Worm (Caenorhabditis elegans) whole organism, young adult: ENCODE data around the gene W04B5.8.

Experiments used
- B0019.2 ChIP-seq: fragments of 200-800 bp; sonication (Bioruptor generic); conservative IDR thresholded peaks from 2 replicates; pipeline ENCODE4 v1.3.6; 2022; ENCODE audit warnings: missing genetic modification reagents, missing genetic modification characterization, missing compliant biosample characterization
- B0035.1 ChIP-seq: sonication (generic microtip); optimal IDR thresholded peaks from 2 replicates; lab custom pipeline; 2016; ENCODE audit warnings: missing genetic modification characterization, mild to moderate bottlenecking, missing compliant biosample characterization, missing genotype, missing genetic modification reagents
- B0261.1 ChIP-seq: sonication (generic microtip); optimal IDR thresholded peaks from 2 replicates; lab custom pipeline; 2016; ENCODE audit warnings: mild to moderate bottlenecking, missing genetic modification characterization, moderate library complexity, missing compliant biosample characterization
- D2030.7 ChIP-seq: fragments of 200-800 bp; sonication (Bioruptor generic); IDR thresholded peaks from 2 replicates; pipeline ENCODE4 v1.3.6; 2022; ENCODE audit warnings: missing genetic modification reagents, missing genetic modification characterization, missing compliant biosample characterization
- F10E7.11 ChIP-seq: sonication (generic microtip); optimal IDR thresholded peaks from 2 replicates; lab custom pipeline; 2017; ENCODE audit warnings: mild to moderate bottlenecking, missing genetic modification characterization, moderate library complexity, missing compliant biosample characterization
- K11D2.4 ChIP-seq: fragments of 200-800 bp; sonication (Bioruptor generic); IDR thresholded peaks from 2 replicates; pipeline ENCODE4 v1.3.6; 2022; ENCODE audit warnings: missing genetic modification reagents, missing genetic modification characterization, missing compliant biosample characterization
- Y53F4B.3 ChIP-seq: fragments of 200-800 bp; sonication (Bioruptor generic); IDR thresholded peaks from 2 replicates; pipeline ENCODE4 v1.3.6; 2022; ENCODE audit warnings: missing genetic modification reagents, missing genetic modification characterization, missing compliant biosample characterization
- Y67H2A.10 ChIP-seq: fragments of 200-800 bp; sonication (Bioruptor generic); conservative IDR thresholded peaks from 2 replicates; pipeline ENCODE4 v1.3.6; 2022; ENCODE audit warnings: missing genetic modification reagents, missing genetic modification characterization, missing compliant biosample characterization
- Y79H2A.3 ChIP-seq: fragments of 200-800 bp; sonication (Bioruptor generic); conservative IDR thresholded peaks from 2 replicates; pipeline ENCODE4 v1.3.6; 2022; ENCODE audit warnings: missing genetic modification reagents, missing genetic modification characterization, missing compliant biosample characterization
- Y95B8A.8 ChIP-seq: fragments of 200-800 bp; sonication (Bioruptor generic); IDR thresholded peaks from 2 replicates; pipeline ENCODE4 v1.3.6; 2022; ENCODE audit warnings: missing genetic modification reagents, missing genetic modification characterization, missing compliant biosample characterization
- aptf-2 ChIP-seq: fragments of 200-800 bp; sonication (Bioruptor generic); conservative IDR thresholded peaks from 2 replicates; pipeline ENCODE4 v1.3.6; 2022; ENCODE audit warnings: missing genetic modification reagents, missing genetic modification characterization, missing compliant biosample characterization
- aptf-3 ChIP-seq: fragments of 200-800 bp; sonication (Bioruptor generic); IDR thresholded peaks from 2 replicates; pipeline ENCODE4 v1.3.6; 2022; ENCODE audit warnings: missing genetic modification characterization, missing compliant biosample characterization
- attf-3 ChIP-seq: fragments of 200-800 bp; sonication (Bioruptor generic); conservative IDR thresholded peaks from 2 replicates; pipeline ENCODE4 v1.3.6; 2022; ENCODE audit warnings: missing genetic modification reagents, missing genetic modification characterization, missing compliant biosample characterization
- attf-5 ChIP-seq: fragments of 200-800 bp; sonication (Bioruptor generic); optimal IDR thresholded peaks from 2 replicates; lab custom pipeline; 2018; ENCODE audit warnings: mild to moderate bottlenecking, missing genetic modification characterization, missing compliant biosample characterization
- cebp-1 ChIP-seq, 2 experiments: fragments of 200-800 bp in 1 of 2; sonication (Bioruptor generic) in 1 of 2; sonication (generic microtip) in 1 of 2; IDR thresholded peaks in 1 of 2; optimal IDR thresholded peaks in 1 of 2; 2 replicates each; pipeline versions ENCODE4 v1.3.6 to Lab custom; 2017 to 2022; ENCODE audit warnings: missing compliant biosample characterization in 2 of 2, missing genetic modification characterization in 2 of 2, mild to moderate bottlenecking in 1 of 2, missing genetic modification reagents in 1 of 2, moderate library complexity in 1 of 2
- ceh-91 ChIP-seq: fragments of 200-800 bp; sonication (Bioruptor generic); IDR thresholded peaks from 2 replicates; pipeline ENCODE4 v1.3.6; 2022; ENCODE audit warnings: missing genetic modification reagents, missing genetic modification characterization, missing compliant biosample characterization
- dox-1 ChIP-seq: fragments of 200-800 bp; sonication (Bioruptor generic); IDR thresholded peaks from 2 replicates; pipeline ENCODE4 v1.3.6; 2022; ENCODE audit warnings: missing genetic modification reagents, missing genetic modification characterization, missing compliant biosample characterization
- efl-1 ChIP-seq: fragments of 150-350 bp; optimal IDR thresholded peaks from 2 replicates; lab custom pipeline; 2014; ENCODE audit warnings: missing biosample characterization, missing genetic modification reagents, missing genetic modification characterization
- egl-18 ChIP-seq: fragments of 200-800 bp; sonication (Bioruptor generic); IDR thresholded peaks from 2 replicates; pipeline ENCODE4 v1.3.6; 2022; ENCODE audit warnings: missing genetic modification reagents, missing genetic modification characterization, missing compliant biosample characterization
- egrh-3 ChIP-seq: fragments of 200-800 bp; sonication (Bioruptor generic); IDR thresholded peaks from 2 replicates; pipeline ENCODE4 v1.3.6; 2022; ENCODE audit warnings: missing genetic modification reagents, missing genetic modification characterization, missing compliant biosample characterization
- fkh-3 ChIP-seq: sonication (generic microtip); optimal IDR thresholded peaks from 2 replicates; lab custom pipeline; 2016; ENCODE audit warnings: mild to moderate bottlenecking, missing genetic modification characterization, missing compliant biosample characterization
- gei-17 ChIP-seq: fragments of 200-800 bp; sonication (Bioruptor generic); optimal IDR thresholded peaks from 2 replicates; lab custom pipeline; 2018; ENCODE audit warnings: mild to moderate bottlenecking, missing genetic modification characterization, missing compliant biosample characterization
- him-1 ChIP-seq: sonication (generic microtip); optimal IDR thresholded peaks from 2 replicates; lab custom pipeline; 2016; ENCODE audit warnings: missing genotype, missing genetic modification reagents, missing genetic modification characterization, missing compliant biosample characterization
- hlh-26 ChIP-seq: fragments of 200-800 bp; sonication (Bioruptor generic); conservative IDR thresholded peaks from 2 replicates; pipeline ENCODE4 v1.3.6; 2022; ENCODE audit warnings: missing genetic modification reagents, missing genetic modification characterization, missing compliant biosample characterization
- hmg-1.2 ChIP-seq: fragments of 200-800 bp; sonication (Bioruptor generic); IDR thresholded peaks from 2 replicates; pipeline ENCODE4 v1.3.6; 2022; ENCODE audit warnings: missing genetic modification reagents, missing genetic modification characterization, missing compliant biosample characterization
- hmg-20 ChIP-seq: fragments of 200-800 bp; sonication (Bioruptor generic); IDR thresholded peaks from 2 replicates; pipeline ENCODE4 v1.3.6; 2022; ENCODE audit warnings: missing genetic modification reagents, missing genetic modification characterization, missing compliant biosample characterization
- hrde-1 ChIP-seq: sonication (generic microtip); optimal IDR thresholded peaks from 2 replicates; lab custom pipeline; 2016; ENCODE audit warnings: missing genetic modification characterization, mild to moderate bottlenecking, missing compliant biosample characterization, moderate library complexity, missing genotype, missing genetic modification reagents, borderline replicate concordance
- hsf-1 ChIP-seq: fragments of 200-800 bp; sonication (Bioruptor generic); IDR thresholded peaks from 2 replicates; pipeline ENCODE4 v1.3.6; 2022; ENCODE audit warnings: missing genetic modification reagents, missing genetic modification characterization, missing compliant biosample characterization
- lag-1 ChIP-seq: fragments of 200-800 bp; sonication (Bioruptor generic); IDR thresholded peaks from 2 replicates; pipeline ENCODE4 v1.3.6; 2022; ENCODE audit warnings: missing genetic modification reagents, missing genetic modification characterization, missing compliant biosample characterization
- lin-54 ChIP-seq: fragments of 200-800 bp; sonication (Bioruptor generic); optimal IDR thresholded peaks from 2 replicates; lab custom pipeline; 2018; ENCODE audit warnings: mild to moderate bottlenecking, missing genetic modification characterization, missing compliant biosample characterization
- madf-10 ChIP-seq: sonication (generic microtip); optimal IDR thresholded peaks from 2 replicates; lab custom pipeline; 2016; ENCODE audit warnings: mild to moderate bottlenecking, missing genetic modification characterization, missing compliant biosample characterization
- madf-3 ChIP-seq: fragments of 200-800 bp; sonication (Bioruptor generic); IDR thresholded peaks from 2 replicates; pipeline ENCODE4 v1.3.6; 2022; ENCODE audit warnings: missing genetic modification reagents, missing genetic modification characterization, missing compliant biosample characterization
- madf-8 ChIP-seq: fragments of 200-800 bp; sonication (Bioruptor generic); conservative IDR thresholded peaks from 2 replicates; pipeline ENCODE4 v1.3.6; 2022; ENCODE audit warnings: missing genetic modification reagents, missing genetic modification characterization, missing compliant biosample characterization
- mcd-1 ChIP-seq: fragments of 200-800 bp; sonication (Bioruptor generic); IDR thresholded peaks from 2 replicates; pipeline ENCODE4 v1.3.6; 2022; ENCODE audit warnings: missing genetic modification reagents, missing genetic modification characterization, missing compliant biosample characterization
- mel-28 ChIP-seq: sonication (generic microtip); optimal IDR thresholded peaks from 2 replicates; lab custom pipeline; 2016; ENCODE audit warnings: borderline replicate concordance, mild to moderate bottlenecking, missing genetic modification characterization, missing compliant biosample characterization
- mxl-1 ChIP-seq: sonication (generic microtip); optimal IDR thresholded peaks from 2 replicates; lab custom pipeline; 2016; ENCODE audit warnings: missing genetic modification characterization, missing compliant biosample characterization
- nfya-2 ChIP-seq: fragments of 200-800 bp; sonication (Bioruptor generic); IDR thresholded peaks from 2 replicates; pipeline ENCODE4 v1.3.6; 2022; ENCODE audit warnings: missing genetic modification reagents, missing genetic modification characterization, missing compliant biosample characterization
- nfyb-1 ChIP-seq: fragments of 200-800 bp; sonication (Bioruptor generic); IDR thresholded peaks from 2 replicates; pipeline ENCODE4 v1.3.6; 2022; ENCODE audit warnings: missing genetic modification reagents, missing genetic modification characterization, missing compliant biosample characterization
- pbrm-1 ChIP-seq: fragments of 200-800 bp; sonication (Bioruptor generic); IDR thresholded peaks from 2 replicates; pipeline ENCODE4 v1.3.6; 2022; ENCODE audit warnings: missing genetic modification reagents, missing genetic modification characterization, missing compliant biosample characterization
- repo-1 ChIP-seq: sonication (generic microtip); optimal IDR thresholded peaks from 2 replicates; lab custom pipeline; 2017; ENCODE audit warnings: mild to moderate bottlenecking, missing genetic modification characterization, missing compliant biosample characterization
- sea-2 ChIP-seq: fragments of 200-800 bp; sonication (Bioruptor generic); IDR thresholded peaks from 2 replicates; pipeline ENCODE4 v1.3.6; 2022; ENCODE audit warnings: missing genetic modification characterization, missing compliant biosample characterization
- snpc-3.4 ChIP-seq: sonication (generic microtip); optimal IDR thresholded peaks from 2 replicates; lab custom pipeline; 2017; ENCODE audit warnings: missing genetic modification characterization, mild to moderate bottlenecking, missing compliant biosample characterization, antibody characterized with exemption, moderate library complexity, missing genotype, missing genetic modification reagents
- snpc-4 ChIP-seq, 5 experiments: fragments of 150-350 bp in 1 of 5; sonication (generic microtip) in 4 of 5; optimal IDR thresholded peaks; 2 replicates each; lab custom pipeline; 2014 to 2018; ENCODE audit warnings: missing genetic modification characterization in 5 of 5, missing biosample characterization in 3 of 5, antibody characterized with exemption in 2 of 5, mild to moderate bottlenecking in 2 of 5, missing compliant biosample characterization in 2 of 5, missing genotype in 2 of 5, moderate library complexity in 2 of 5, missing genetic modification reagents in 1 of 5
- sptf-2 ChIP-seq: fragments of 200-800 bp; sonication (Bioruptor generic); optimal IDR thresholded peaks from 2 replicates; lab custom pipeline; 2018; ENCODE audit warnings: mild to moderate bottlenecking, missing genetic modification characterization, missing compliant biosample characterization
- zfh-2 ChIP-seq: fragments of 200-800 bp; sonication (Bioruptor generic); conservative IDR thresholded peaks from 2 replicates; pipeline ENCODE4 v1.3.6; 2022; ENCODE audit warnings: missing genetic modification reagents, missing genetic modification characterization, missing compliant biosample characterization
- ztf-18 ChIP-seq: sonication (generic microtip); optimal IDR thresholded peaks from 2 replicates; lab custom pipeline; 2016; ENCODE audit warnings: missing genotype, mild to moderate bottlenecking, missing genetic modification characterization, missing compliant biosample characterization
- ztf-26 ChIP-seq: sonication (generic microtip); optimal IDR thresholded peaks from 2 replicates; lab custom pipeline; 2017; ENCODE audit warnings: missing genetic modification characterization, missing compliant biosample characterization

Gene W04B5.8

DNA sequence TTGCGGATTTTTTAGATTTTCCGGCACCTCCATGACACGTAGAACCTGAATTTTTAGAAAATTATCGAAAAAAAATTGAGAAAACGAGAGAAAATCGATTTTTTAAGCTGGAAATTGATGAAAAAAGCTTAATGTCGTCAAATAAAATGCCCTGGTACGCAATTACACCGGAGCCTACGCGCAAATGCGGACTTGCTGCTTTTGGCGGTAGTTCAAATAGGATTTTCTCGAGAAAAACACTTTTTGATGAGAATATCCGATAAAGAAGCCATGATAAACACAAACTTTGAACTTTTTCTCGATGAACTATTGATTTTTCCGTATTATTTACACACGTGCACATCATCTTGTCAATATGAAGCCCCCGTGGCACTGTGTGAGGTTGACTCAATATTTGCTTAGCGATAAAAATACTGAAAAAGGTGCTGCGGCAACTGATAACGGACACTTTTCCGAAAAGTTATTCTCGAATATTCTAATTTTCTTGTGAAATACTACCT is 7.9 kb upstream of the W04B5.8 start, which contains the start of the genes W04B5.5 and W04B5.3 (continued):
- TF ChIP-seq zfh-2 (GFP tag; lab: Robert Waterston, UW), result no peak
- no peak for TF ChIP-seq madf-8
- TF ChIP-seq aptf-2, result no peak
- no peak for TF ChIP-seq ztf-18
- no peak for TF ChIP-seq sptf-2 (GFP tag; lab: Kevin White, UChicago)
- no peak for TF ChIP-seq repo-1 (tag; lab: Kevin White, UChicago)
- TF ChIP-seq mcd-1 (GFP tag; lab: Robert Waterston, UW), result peak; percentile 73
- TF ChIP-seq fkh-3 (tag; lab: Kevin White, UChicago), result no peak
- TF ChIP-seq lag-1 (GFP tag; lab: Robert Waterston, UW), result no peak
- no peak for TF ChIP-seq egrh-3 (GFP tag; lab: Robert Waterston, UW)
- TF ChIP-seq efl-1, result peak; percentile 82
- TF ChIP-seq F10E7.11, result no peak
- peak; percentile 94 for TF ChIP-seq lin-54 (GFP tag; lab: Kevin White, UChicago)
- TF ChIP-seq B0261.1 (tag; lab: Kevin White, UChicago), result no peak
- no peak for TF ChIP-seq hmg-1.2 (GFP tag; lab: Robert Waterston, UW)
- TF ChIP-seq attf-5, result peak; percentile 25
- TF ChIP-seq Y79H2A.3 (GFP tag; lab: Robert Waterston, UW), result no peak
- TF ChIP-seq pbrm-1, result peak; percentile 60; the same call in 1 of the 2 replicates
- no peak for TF ChIP-seq nfya-2 (GFP tag; lab: Robert Waterston, UW)
- no peak for TF ChIP-seq sea-2 (GFP tag; lab: Robert Waterston, UW)
- no peak for TF ChIP-seq ceh-91 (GFP tag; lab: Robert Waterston, UW)
- peak; percentile 38; the same call in 1 of the 2 replicates for TF ChIP-seq hsf-1 (GFP tag; lab: Robert Waterston, UW)
- no peak for TF ChIP-seq K11D2.4 (GFP tag; lab: Robert Waterston, UW)
- TF ChIP-seq gei-17 (GFP tag; lab: Kevin White, UChicago), result no peak
- no peak for TF ChIP-seq madf-10 (tag; lab: Kevin White, UChicago)
- TF ChIP-seq Y53F4B.3 (GFP tag; lab: Robert Waterston, UW), result no peak
- no peak for TF ChIP-seq attf-3 (GFP tag; lab: Robert Waterston, UW)
- TF ChIP-seq snpc-3.4, result no peak
- TF ChIP-seq Y95B8A.8, result no peak
- no peak for TF ChIP-seq Y67H2A.10 (GFP tag; lab: Robert Waterston, UW)
- TF ChIP-seq egl-18 (GFP tag; lab: Robert Waterston, UW), result no peak
- TF ChIP-seq madf-3 (GFP tag; lab: Robert Waterston, UW), result no peak
- TF ChIP-seq B0019.2 (GFP tag; lab: Robert Waterston, UW), result no peak
- no peak for TF ChIP-seq mel-28 (tag; lab: Kevin White, UChicago)
- TF ChIP-seq hmg-20, result no peak
- TF ChIP-seq hrde-1 (tag; lab: Kevin White, UChicago), result no peak
- no peak for TF ChIP-seq nfyb-1 (GFP tag; lab: Robert Waterston, UW)
- TF ChIP-seq ztf-26 (tag; lab: Kevin White, UChicago), result no peak
- TF ChIP-seq aptf-3, result no peak
- no peak for TF ChIP-seq mxl-1 (tag; lab: Kevin White, UChicago)
- TF ChIP-seq dox-1, result peak; percentile 41; the same call in 1 of the 2 replicates
- no peak for TF ChIP-seq him-1
- 0 out of 2 replicates have a peak, but pooled peaks have one; percentile 24 for TF ChIP-seq cebp-1 (GFP tag; IDR thresholded peaks at IDR 0.05; lab: Robert Waterston, UW)
- TF ChIP-seq cebp-1 (tag; optimal IDR thresholded peaks at IDR 0.05; lab: Kevin White, UChicago), result peak; percentile 61
- no peak; the same call in none of the 2 replicates for TF ChIP-seq D2030.7
- TF ChIP-seq B0035.1 (tag; lab: Kevin White, UChicago), result no peak
- no peak for TF ChIP-seq hlh-26
- no peak for TF ChIP-seq snpc-4 (GFP tag; optimal IDR thresholded peaks at IDR 0.05; lab: Kevin White, UChicago)
- peak in 1 of 4 experiments; percentile 0 for TF ChIP-seq snpc-4 (tag; optimal IDR thresholded peaks at IDR 0.05; lab: Kevin White, UChicago)
